Worm (Caenorhabditis elegans) whole organism, L3 larva: ENCODE results near the gene aagr-1.

ENCODE experiments used
- aly-2 ChIP-seq: fragments of 150-350 bp; optimal IDR thresholded peaks from 2 replicates; lab custom pipeline; 2014; ENCODE audit warnings: missing biosample characterization, missing genetic modification characterization
- ama-1 ChIP-seq: fragments of 150-350 bp; optimal IDR thresholded peaks from 2 replicates; lab custom pipeline; 2018
- ceh-16 ChIP-seq: sonication (generic microtip); optimal IDR thresholded peaks from 2 replicates; lab custom pipeline; 2017; ENCODE audit warnings: missing biosample characterization, missing genetic modification characterization
- ceh-28 ChIP-seq: fragments of 150-350 bp; optimal IDR thresholded peaks from 2 replicates; lab custom pipeline; 2014; ENCODE audit warnings: missing biosample characterization, missing genetic modification reagents, missing genetic modification characterization
- ceh-9 ChIP-seq: sonication (generic microtip); optimal IDR thresholded peaks from 2 replicates; lab custom pipeline; 2018; ENCODE audit warnings: missing biosample characterization, missing genetic modification characterization
- egl-27 ChIP-seq: sonication (generic microtip); optimal IDR thresholded peaks from 4 replicates; lab custom pipeline; 2017; ENCODE audit warnings: missing biosample characterization, missing genetic modification reagents, missing genetic modification characterization
- egl-5 ChIP-seq: fragments of 150-350 bp; optimal IDR thresholded peaks from 2 replicates; lab custom pipeline; 2017; ENCODE audit warnings: missing biosample characterization, missing genetic modification reagents, missing genetic modification characterization, inconsistent platforms
- elt-2 ChIP-seq: sonication (generic microtip); optimal IDR thresholded peaks from 2 replicates; lab custom pipeline; 2016; ENCODE audit warnings: missing genetic modification reagents, mild to moderate bottlenecking, missing genetic modification characterization, missing compliant biosample characterization
- elt-3 ChIP-seq, 3 experiments: fragments of 150-350 bp in 1 of 3; sonication (generic microtip) in 2 of 3; optimal IDR thresholded peaks; 2 replicates in 2 of 3; 4 replicates in 1 of 3; lab custom pipeline; 2014 to 2017; ENCODE audit warnings: missing biosample characterization in 3 of 3, missing genetic modification characterization in 3 of 3
- eor-1 ChIP-seq, 2 experiments: fragments of 150-350 bp; optimal IDR thresholded peaks; 2 replicates each; lab custom pipeline; 2014 to 2018; ENCODE audit warnings: missing biosample characterization in 2 of 2, missing genetic modification characterization in 2 of 2
- fkh-10 ChIP-seq: sonication (generic microtip); optimal IDR thresholded peaks from 2 replicates; lab custom pipeline; 2017; ENCODE audit warnings: missing biosample characterization, missing genetic modification reagents, missing genetic modification characterization
- fkh-2 ChIP-seq: fragments of 150-350 bp; optimal IDR thresholded peaks from 2 replicates; lab custom pipeline; 2014; ENCODE audit warnings: missing biosample characterization, missing genetic modification reagents, missing genetic modification characterization
- fos-1 ChIP-seq: fragments of 150-350 bp; optimal IDR thresholded peaks from 2 replicates; lab custom pipeline; 2014; ENCODE audit warnings: missing biosample characterization, missing genetic modification characterization
- hmg-11 ChIP-seq: sonication (generic microtip); optimal IDR thresholded peaks from 2 replicates; lab custom pipeline; 2016; ENCODE audit warnings: missing genetic modification characterization, missing compliant biosample characterization
- jun-1 ChIP-seq: fragments of 150-350 bp; optimal IDR thresholded peaks from 2 replicates; lab custom pipeline; 2014; ENCODE audit warnings: missing biosample characterization, missing genetic modification reagents, missing genetic modification characterization
- lin-15B ChIP-seq: fragments of 150-350 bp; optimal IDR thresholded peaks from 2 replicates; lab custom pipeline; 2014; ENCODE audit warnings: missing biosample characterization, missing genetic modification characterization
- lin-39 ChIP-seq: fragments of 150-350 bp; optimal IDR thresholded peaks from 2 replicates; lab custom pipeline; 2018; ENCODE audit warnings: missing biosample characterization, missing genetic modification reagents, missing genetic modification characterization
- lsy-12 ChIP-seq: sonication (generic microtip); optimal IDR thresholded peaks from 2 replicates; lab custom pipeline; 2016; ENCODE audit warnings: mild to moderate bottlenecking, missing genetic modification characterization, missing compliant biosample characterization
- mdl-1 ChIP-seq: fragments of 150-350 bp; optimal IDR thresholded peaks from 2 replicates; lab custom pipeline; 2014; ENCODE audit warnings: missing biosample characterization, missing genetic modification characterization
- mml-1 ChIP-seq: fragments of 150-350 bp; sonication (generic microtip); optimal IDR thresholded peaks from 3 replicates; lab custom pipeline; 2014; ENCODE audit warnings: missing biosample characterization, missing genetic modification characterization
- nfya-1 ChIP-seq: sonication (generic microtip); optimal IDR thresholded peaks from 2 replicates; lab custom pipeline; 2017; ENCODE audit warnings: missing genetic modification characterization, mild to moderate bottlenecking, missing compliant biosample characterization, antibody characterized with exemption, moderate library complexity; ENCODE audit not compliant: insufficient read depth
- nhr-23 ChIP-seq: fragments of 150-350 bp; optimal IDR thresholded peaks from 2 replicates; lab custom pipeline; 2014; ENCODE audit warnings: missing biosample characterization, missing genetic modification reagents, missing genetic modification characterization
- nhr-25 ChIP-seq: sonication (generic microtip); optimal IDR thresholded peaks from 2 replicates; lab custom pipeline; 2017; ENCODE audit warnings: missing biosample characterization, missing genetic modification characterization
- nhr-28 ChIP-seq: fragments of 150-350 bp; optimal IDR thresholded peaks from 2 replicates; lab custom pipeline; 2014; ENCODE audit warnings: missing biosample characterization, missing genetic modification characterization
- nhr-43 ChIP-seq: sonication (generic microtip); optimal IDR thresholded peaks from 2 replicates; lab custom pipeline; 2016; ENCODE audit warnings: mild to moderate bottlenecking, missing genetic modification characterization, missing compliant biosample characterization; ENCODE audit not compliant: poor library complexity, severe bottlenecking
- nhr-77 ChIP-seq: fragments of 150-350 bp; optimal IDR thresholded peaks from 2 replicates; lab custom pipeline; 2014; ENCODE audit warnings: missing biosample characterization, missing genetic modification characterization
- pha-4 ChIP-seq: fragments of 150-350 bp; optimal IDR thresholded peaks from 2 replicates; lab custom pipeline; 2014; ENCODE audit warnings: missing biosample characterization, missing genetic modification reagents, missing genetic modification characterization
- pqm-1 ChIP-seq: fragments of 150-350 bp; optimal IDR thresholded peaks from 2 replicates; lab custom pipeline; 2017; ENCODE audit warnings: missing biosample characterization, missing genetic modification characterization, inconsistent platforms
- sea-2 ChIP-seq: fragments of 150-350 bp; sonication (generic microtip); optimal IDR thresholded peaks from 4 replicates; lab custom pipeline; 2014; ENCODE audit warnings: missing biosample characterization, missing genetic modification reagents, missing genetic modification characterization
- skn-1 ChIP-seq: fragments of 150-350 bp; optimal IDR thresholded peaks from 2 replicates; lab custom pipeline; 2014; ENCODE audit warnings: missing biosample characterization, missing genetic modification characterization
- snpc-4 ChIP-seq: fragments of 150-350 bp; optimal IDR thresholded peaks from 2 replicates; lab custom pipeline; 2014; ENCODE audit warnings: missing biosample characterization, missing genetic modification characterization
- unc-39 ChIP-seq: sonication (generic microtip); optimal IDR thresholded peaks from 4 replicates; lab custom pipeline; 2017; ENCODE audit warnings: missing biosample characterization, missing genetic modification characterization
- zag-1 ChIP-seq: fragments of 150-350 bp; optimal IDR thresholded peaks from 2 replicates; lab custom pipeline; 2014; ENCODE audit warnings: missing biosample characterization, missing genetic modification characterization
- ztf-11 ChIP-seq: fragments of 150-350 bp; optimal IDR thresholded peaks from 2 replicates; lab custom pipeline; 2014; ENCODE audit warnings: missing biosample characterization, missing genetic modification characterization
- ztf-4 ChIP-seq: fragments of 150-350 bp; optimal IDR thresholded peaks from 2 replicates; lab custom pipeline; 2014; ENCODE audit warnings: missing biosample characterization, missing genetic modification characterization

The aagr-1 gene

ce11 chrIV:8355592-8355991 is 10.7 kb upstream of the aagr-1 start, which contains the start of the genes F17E9.2 and col-116:
Gene F17E9.2, plus strand, starts transcription at chrIV:8355892.
Gene col-116, plus strand, starts transcription at chrIV:8355906.
- TF ChIP-seq snpc-4 (tag; lab: Kevin White, UChicago) (no peak), skn-1 (tag; lab: Kevin White, UChicago) (no peak), egl-5 (tag; lab: Kevin White, UChicago) (no peak), sea-2 (GFP tag; lab: Kevin White, UChicago) (no peak), jun-1 (tag; lab: Kevin White, UChicago) (no peak), ceh-9 (no peak), zag-1 (no peak), ztf-11 (tag; lab: Kevin White, UChicago) (no peak), egl-27 (no peak), ama-1 (lab: Kevin White, UChicago) (no peak), mml-1 (tag; lab: Kevin White, UChicago) (no peak), mdl-1 (tag; lab: Kevin White, UChicago) (no peak), nhr-28 (tag; lab: Kevin White, UChicago) (no peak), eor-1 (tag; optimal IDR thresholded peaks at IDR 0.05; lab: Kevin White, UChicago) (no peak), pqm-1 (tag; lab: Kevin White, UChicago) (no peak), aly-2 (tag; lab: Kevin White, UChicago) (no peak), nhr-25 (tag; lab: Kevin White, UChicago) (no peak), nhr-77 (no peak), nfya-1 (tag; lab: Kevin White, UChicago) (no peak)

ce11 chrIV:8357299-8357698 is 9.0 kb upstream of the aagr-1 start:
- TF ChIP-seq nhr-77: no peak
- no peak for TF ChIP-seq ama-1 (lab: Kevin White, UChicago)
- no peak for TF ChIP-seq zag-1
- TF ChIP-seq ceh-28 (tag; lab: Kevin White, UChicago): no peak
- no peak for TF ChIP-seq nhr-23 (tag; lab: Kevin White, UChicago)
- TF ChIP-seq unc-39: no peak
- no peak for TF ChIP-seq eor-1 (tag; optimal IDR thresholded peaks at IDR 0.05; lab: Kevin White, UChicago)
- TF ChIP-seq mdl-1 (tag; lab: Kevin White, UChicago): no peak
- TF ChIP-seq pha-4 (tag; lab: Kevin White, UChicago): no peak
- no peak for TF ChIP-seq elt-3 (tag; optimal IDR thresholded peaks at IDR 0.05; lab: Kevin White, UChicago)
- TF ChIP-seq lsy-12 (tag; lab: Kevin White, UChicago): no peak
- TF ChIP-seq hmg-11: no peak
- TF ChIP-seq ztf-4: no peak
- no peak for TF ChIP-seq fkh-2 (tag; lab: Kevin White, UChicago)
- TF ChIP-seq pqm-1 (tag; lab: Kevin White, UChicago): no peak
- no peak for TF ChIP-seq ceh-16 (tag; lab: Kevin White, UChicago)
- TF ChIP-seq ztf-11 (tag; lab: Kevin White, UChicago): no peak
- no peak for TF ChIP-seq elt-2 (tag; lab: Kevin White, UChicago)
- TF ChIP-seq fkh-10: no peak

ce11 chrIV:8358492-8358891 is 7.8 kb upstream of the aagr-1 start, which contains the start of gene D2096.13:
Gene D2096.13, minus strand, starts transcription at chrIV:8358592.
- TF ChIP-seq nhr-28 (tag; lab: Kevin White, UChicago) (no peak), nhr-25 (tag; lab: Kevin White, UChicago) (no peak), elt-2 (tag; lab: Kevin White, UChicago) (no peak), ceh-28 (tag; lab: Kevin White, UChicago) (no peak), snpc-4 (tag; lab: Kevin White, UChicago) (no peak), jun-1 (tag; lab: Kevin White, UChicago) (no peak), pha-4 (tag; lab: Kevin White, UChicago) (no peak), fos-1 (tag; lab: Kevin White, UChicago) (no peak), ztf-11 (tag; lab: Kevin White, UChicago) (no peak), fkh-10 (no peak), lin-39 (tag; lab: Kevin White, UChicago) (no peak), nhr-43 (tag; lab: Kevin White, UChicago) (no peak)

ce11 chrIV:8359716-8360407 is 6.5 kb upstream of the aagr-1 start, which contains the start of gene D2096.5:
Gene D2096.5, minus strand, starts transcription at chrIV:8359766.
- TF ChIP-seq pqm-1 (tag; lab: Kevin White, UChicago) (peak; percentile 29), nhr-43 (tag; lab: Kevin White, UChicago) (no peak), nfya-1 (tag; lab: Kevin White, UChicago) (peak; percentile 31), lin-15B (tag; lab: Kevin White, UChicago) (peak; percentile 23)
